Fruit fly (Drosophila melanogaster): Measurements from ENCODE around the gene Gp93.

Gene Gp93

DNA sequence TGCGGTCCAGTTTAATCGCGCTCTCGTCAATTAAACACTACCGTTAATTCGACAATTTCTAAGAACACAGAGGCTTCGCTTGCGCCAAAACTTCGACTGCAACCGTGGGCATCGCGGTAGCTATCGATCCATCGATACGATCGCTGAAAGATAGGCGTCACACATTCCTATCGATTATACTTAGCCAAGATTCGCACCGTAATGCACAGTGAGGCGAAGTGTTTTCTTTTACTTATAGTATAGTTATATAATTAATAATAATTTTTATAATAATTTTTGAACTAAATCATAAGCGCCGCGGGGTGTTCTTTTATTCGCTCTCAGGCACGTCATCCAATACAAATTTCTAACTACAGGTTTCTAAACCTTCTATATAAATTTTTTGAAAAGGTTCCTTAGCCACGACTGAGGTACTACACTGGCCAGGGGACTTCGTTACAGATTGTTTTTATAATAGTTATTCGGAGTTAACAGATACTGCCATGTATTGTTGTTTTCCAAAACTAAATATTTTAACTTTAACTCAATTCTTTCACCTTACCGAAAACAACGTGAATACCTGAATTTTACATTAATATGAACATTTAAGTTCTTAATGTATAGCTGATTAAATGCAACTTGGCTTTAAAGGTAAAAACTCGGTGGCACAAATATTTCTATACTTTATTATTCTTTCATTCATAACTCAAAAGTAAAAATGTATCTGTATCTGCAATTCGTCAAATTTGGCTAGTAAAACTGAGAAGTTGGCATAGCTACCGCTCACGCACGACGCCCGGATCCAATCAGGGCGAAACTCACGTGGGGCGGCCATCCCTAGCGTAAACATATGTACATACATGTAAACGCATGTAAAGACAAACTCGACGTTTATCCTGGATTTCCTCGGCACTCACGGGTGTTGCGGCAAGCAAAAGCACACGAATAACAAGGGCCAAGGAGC lies 10.5 kb upstream of the Gp93 start, which contains the start of the genes NSD and BOD1 (continued):
- TF ChIP-seq ci (GFP tag; IDR thresholded peaks at IDR 0.05), result peak; percentile 57
- no peak for TF ChIP-seq CG7786 (GFP tag; optimal IDR thresholded peaks at IDR 0.05)
- no peak for TF ChIP-seq Hr78 (GFP tag; optimal IDR thresholded peaks at IDR 0.05)
- TF ChIP-seq CG2129 (GFP tag; IDR thresholded peaks at IDR 0.05; ENCODE audit: partially characterized antibody), result peak; percentile 81
- peak; percentile 55; the same call in 1 of the 3 replicates for TF ChIP-seq Optix (GFP tag; IDR thresholded peaks at IDR 0.05)
- no peak for TF ChIP-seq D19A (tag; optimal IDR thresholded peaks at IDR 0.05)
- peak; percentile 60 for TF ChIP-seq CG9817 (tag; optimal IDR thresholded peaks at IDR 0.05)
- no peak for TF ChIP-seq CG12769 (tag; optimal IDR thresholded peaks at IDR 0.05)
- no peak for TF ChIP-seq CG10565 (GFP tag; optimal IDR thresholded peaks at IDR 0.05)
- peak; percentile 61 for TF ChIP-seq CG14710 (tag; optimal IDR thresholded peaks at IDR 0.05)
- TF ChIP-seq Meics (GFP tag; optimal IDR thresholded peaks at IDR 0.05), result peak; percentile 53
- TF ChIP-seq dmrt99B (tag; optimal IDR thresholded peaks at IDR 0.05), result no peak
- no peak for TF ChIP-seq btn (GFP tag; optimal IDR thresholded peaks at IDR 0.05)
- no peak for TF ChIP-seq tap (tag; optimal IDR thresholded peaks at IDR 0.05)
- peak; percentile 4 for TF ChIP-seq dm (GFP tag; optimal IDR thresholded peaks at IDR 0.05)
- TF ChIP-seq CG2199 (GFP tag; IDR thresholded peaks at IDR 0.05), result no peak
- no peak for TF ChIP-seq eve (GFP tag; optimal IDR thresholded peaks at IDR 0.05)
- peak; percentile 49; the same call in 1 of the 2 replicates for TF ChIP-seq Taf1 (GFP tag; IDR thresholded peaks at IDR 0.05)
- TF ChIP-seq CG14860 (GFP tag; IDR thresholded peaks at IDR 0.05; ENCODE audit: partially characterized antibody), result peak; percentile 89
- TF ChIP-seq vfl (GFP tag; optimal IDR thresholded peaks at IDR 0.05), result no peak
- peak; percentile 53; the same call in 1 of the 2 replicates for TF ChIP-seq CG8765 (GFP tag; IDR thresholded peaks at IDR 0.05)
- peak; percentile 67 for TF ChIP-seq Doc3 (GFP tag; IDR thresholded peaks at IDR 0.05; ENCODE audit: partially characterized antibody)
- TF ChIP-seq nom (GFP tag; optimal IDR thresholded peaks at IDR 0.05), result no peak
- no peak for TF ChIP-seq bab2 (GFP tag; optimal IDR thresholded peaks at IDR 0.05)
- peak; percentile 55 for TF ChIP-seq tgo (GFP tag; IDR thresholded peaks at IDR 0.05)
- TF ChIP-seq Nf-YA (GFP tag; IDR thresholded peaks at IDR 0.05), result no peak
- TF ChIP-seq chinmo (GFP tag; IDR thresholded peaks at IDR 0.05; ENCODE audit: partially characterized antibody), result peak; percentile 91
- peak; percentile 66 for TF ChIP-seq Ada2b (GFP tag; IDR thresholded peaks at IDR 0.05)
- TF ChIP-seq CG11456 (GFP tag; IDR thresholded peaks at IDR 0.05), result peak; percentile 86
- peak; percentile 80 for TF ChIP-seq Ets65A (GFP tag)
- TF ChIP-seq dmrt11E (tag; optimal IDR thresholded peaks at IDR 0.05), result peak; percentile 44
- peak; percentile 37 for TF ChIP-seq CG12104 (GFP tag; optimal IDR thresholded peaks at IDR 0.05)
- no peak for TF ChIP-seq shn (GFP tag; optimal IDR thresholded peaks at IDR 0.05)
- no peak for TF ChIP-seq CG10321 (GFP tag; IDR thresholded peaks at IDR 0.05)
- no peak for TF ChIP-seq nau (GFP tag; optimal IDR thresholded peaks at IDR 0.05)
- TF ChIP-seq Nf-YC (tag; optimal IDR thresholded peaks at IDR 0.05), result peak; percentile 2
- no peak for TF ChIP-seq gro (GFP tag; optimal IDR thresholded peaks at IDR 0.05)
- no peak for TF ChIP-seq CG16863 (GFP tag; optimal IDR thresholded peaks at IDR 0.05)
- no peak for TF ChIP-seq br (optimal IDR thresholded peaks at IDR 0.05)
- no peak for TF ChIP-seq kni (GFP tag; optimal IDR thresholded peaks at IDR 0.05)
- TF ChIP-seq Neu2 (GFP tag; optimal IDR thresholded peaks at IDR 0.05; ENCODE audit: borderline replicate concordance), result no peak
- peak; percentile 1 for TF ChIP-seq CG9609 (GFP tag; optimal IDR thresholded peaks at IDR 0.05)
- no peak for TF ChIP-seq CG12299 (tag; optimal IDR thresholded peaks at IDR 0.05)
- TF ChIP-seq CG30020 (tag; optimal IDR thresholded peaks at IDR 0.05), result peak; percentile 27
- peak; percentile 56 for TF ChIP-seq nmo (GFP tag; optimal IDR thresholded peaks at IDR 0.05)
- TF ChIP-seq CG15601 (tag; optimal IDR thresholded peaks at IDR 0.05), result no peak
- TF ChIP-seq NK7.1 (GFP tag; optimal IDR thresholded peaks at IDR 0.05), result no peak
- TF ChIP-seq Myb (GFP tag; optimal IDR thresholded peaks at IDR 0.05), result peak; percentile 44
- peak; percentile 81 for TF ChIP-seq sisA (GFP tag; IDR thresholded peaks at IDR 0.05)

Measured in whole organism, embryonic.